Fruit fly (Drosophila melanogaster): ENCODE data around the gene Xrcc2.

The Xrcc2 gene

DNA sequence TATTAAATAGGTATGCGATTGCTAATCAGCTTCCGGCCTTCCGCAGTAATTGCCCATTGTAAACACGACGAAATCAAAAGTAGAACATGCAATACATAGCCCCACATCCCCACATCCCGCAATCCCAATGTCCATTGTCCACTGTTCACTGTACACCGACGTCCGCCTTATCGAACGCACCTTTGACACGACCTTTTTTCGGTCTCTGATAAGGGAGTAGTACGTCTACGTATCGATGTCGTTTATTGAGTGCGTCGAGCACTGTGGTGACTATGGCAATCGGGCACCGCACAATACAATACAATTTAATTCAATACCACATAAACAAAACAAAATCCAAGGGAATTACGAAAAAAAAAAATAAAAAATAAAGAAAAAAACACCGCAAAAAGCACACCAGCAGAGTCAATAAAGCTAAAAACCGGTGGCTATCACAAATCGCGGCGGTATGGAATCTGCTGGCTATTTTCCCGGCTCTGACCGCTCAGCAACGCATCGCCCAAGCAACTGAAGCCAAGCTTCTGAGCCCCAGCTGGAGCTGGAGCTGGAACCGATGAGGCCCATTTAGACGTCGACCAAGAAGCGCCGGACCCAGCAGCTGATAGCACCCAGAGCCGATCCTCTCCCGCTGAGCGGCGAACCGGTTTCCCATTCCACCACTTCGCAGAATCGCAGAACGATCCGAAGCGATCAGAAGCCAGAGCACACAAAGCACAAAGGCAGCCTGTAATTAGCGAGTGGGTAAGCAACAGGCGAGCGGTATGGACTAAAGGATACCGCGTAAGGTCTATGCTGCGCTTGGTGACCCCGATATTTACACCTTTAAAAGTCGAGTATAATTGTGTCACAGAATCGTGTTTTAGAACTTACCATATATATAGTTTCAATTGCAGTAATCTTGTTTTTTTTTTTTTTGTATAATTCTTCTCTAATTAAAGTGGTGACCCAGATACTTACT lies 16.4 kb upstream of the Xrcc2 start, which contains the start of gene Hayan:
Gene Hayan (minus strand): TSS at position 512 of the 958 bp plus-strand sequence.
- TF ChIP-seq CG14711 (tag; optimal IDR thresholded peaks at IDR 0.05) (no peak), Mnt (GFP tag; optimal IDR thresholded peaks at IDR 0.05) (no peak), bab1 (GFP tag; optimal IDR thresholded peaks at IDR 0.05) (no peak), cnc (optimal IDR thresholded peaks at IDR 0.05) (no peak), kay (GFP tag; ENCODE audit: borderline replicate concordance) (no peak), toe (GFP tag; optimal IDR thresholded peaks at IDR 0.05) (no peak), CG33017 (tag; optimal IDR thresholded peaks at IDR 0.05) (no peak), CG7101 (tag; optimal IDR thresholded peaks at IDR 0.05) (no peak), tj (GFP tag; optimal IDR thresholded peaks at IDR 0.05) (no peak), CG1620 (GFP tag; optimal IDR thresholded peaks at IDR 0.05) (no peak), CG11617 (GFP tag; optimal IDR thresholded peaks at IDR 0.05) (no peak), CG12768 (GFP tag; optimal IDR thresholded peaks at IDR 0.05) (no peak), Hr96 (GFP tag; optimal IDR thresholded peaks at IDR 0.05) (no peak), CG7045 (GFP tag; optimal IDR thresholded peaks at IDR 0.05) (no peak), CG5204 (GFP tag; optimal IDR thresholded peaks at IDR 0.05) (no peak), ovo (GFP tag; optimal IDR thresholded peaks at IDR 0.05) (no peak)

DNA sequence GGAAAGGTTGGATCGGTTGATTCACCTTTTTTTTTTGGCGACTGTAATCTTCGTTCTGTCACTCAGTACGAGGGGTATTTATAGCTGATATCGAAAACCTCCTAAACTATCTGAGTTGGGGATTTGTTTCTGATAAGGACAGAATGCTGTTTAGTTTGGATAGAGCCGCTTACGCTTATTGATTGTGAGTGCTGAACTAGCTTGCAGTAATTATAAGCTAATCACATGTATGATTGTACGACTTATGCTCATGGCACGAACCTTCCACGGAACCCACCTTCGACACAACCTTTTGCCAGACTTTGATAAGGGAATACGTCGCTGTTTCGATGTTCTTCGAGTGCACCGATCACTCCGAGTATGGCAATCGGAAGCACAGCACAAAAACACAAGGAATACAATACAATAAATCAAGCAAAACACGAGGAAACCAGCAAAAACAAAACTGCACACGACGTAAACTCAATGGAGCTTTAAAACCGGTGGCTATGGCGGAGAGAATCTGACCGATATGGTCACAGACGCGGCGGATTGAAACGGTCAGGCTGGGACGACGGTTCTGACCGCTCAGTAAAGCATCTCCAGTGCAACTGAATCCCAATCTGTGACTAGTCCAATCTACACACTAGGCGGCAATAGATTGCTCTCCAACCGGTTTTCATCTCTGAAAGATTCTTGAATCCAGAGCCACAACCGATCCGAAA lies 13.4 kb upstream of the Xrcc2 start, which contains the start of gene psh:
Gene psh (minus strand): TSS at position 566 of the 704 bp plus-strand sequence.
- no peak for TF ChIP-seq CG14711 (tag; optimal IDR thresholded peaks at IDR 0.05)
- no peak for TF ChIP-seq Clk (GFP tag; optimal IDR thresholded peaks at IDR 0.05)
- no peak for TF ChIP-seq bab1 (GFP tag; optimal IDR thresholded peaks at IDR 0.05)
- no peak for TF ChIP-seq tj (GFP tag; optimal IDR thresholded peaks at IDR 0.05)
- TF ChIP-seq Mnt (GFP tag; optimal IDR thresholded peaks at IDR 0.05), result peak; percentile 20
- no peak for TF ChIP-seq Crg-1 (GFP tag; optimal IDR thresholded peaks at IDR 0.05)
- TF ChIP-seq cic (GFP tag; optimal IDR thresholded peaks at IDR 0.05), result peak; percentile 42
- TF ChIP-seq cnc (optimal IDR thresholded peaks at IDR 0.05), result no peak
- TF ChIP-seq ovo (GFP tag; optimal IDR thresholded peaks at IDR 0.05), result no peak
- no peak for TF ChIP-seq pad (GFP tag; optimal IDR thresholded peaks at IDR 0.05)
- no peak for TF ChIP-seq CG1620 (GFP tag; optimal IDR thresholded peaks at IDR 0.05)
- TF ChIP-seq kay (GFP tag; ENCODE audit: borderline replicate concordance), result no peak
- TF ChIP-seq Hr96 (GFP tag; optimal IDR thresholded peaks at IDR 0.05), result no peak
- no peak for TF ChIP-seq CG33017 (tag; optimal IDR thresholded peaks at IDR 0.05)
- no peak for TF ChIP-seq CG11617 (GFP tag; optimal IDR thresholded peaks at IDR 0.05)
- no peak for TF ChIP-seq CG5204 (GFP tag; optimal IDR thresholded peaks at IDR 0.05)

DNA sequence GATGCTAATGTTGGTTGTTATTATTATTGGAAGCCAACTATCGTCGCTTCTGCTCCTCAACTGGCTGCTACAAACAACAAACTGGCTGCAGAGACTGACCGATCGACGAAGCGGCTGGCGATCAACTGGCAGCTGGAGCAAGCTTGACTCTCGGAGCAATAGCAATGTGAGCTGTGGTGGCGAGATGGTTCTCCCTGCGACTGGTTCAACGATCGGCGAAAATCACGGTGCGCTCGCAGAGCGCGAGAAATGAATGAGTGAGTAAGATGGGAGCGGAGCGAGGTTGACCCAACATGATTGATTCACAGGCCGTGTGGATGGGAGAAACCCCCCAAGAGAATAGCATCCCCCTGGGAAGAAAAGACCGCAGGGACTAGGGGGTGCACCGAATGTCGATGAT lies 10.4 kb upstream of the Xrcc2 start, which contains the start of gene CG15046:
Gene CG15046 (minus strand): TSS at position 112 of the 400 bp plus-strand sequence.
- no peak for TF ChIP-seq CG14711 (tag; optimal IDR thresholded peaks at IDR 0.05)

DNA sequence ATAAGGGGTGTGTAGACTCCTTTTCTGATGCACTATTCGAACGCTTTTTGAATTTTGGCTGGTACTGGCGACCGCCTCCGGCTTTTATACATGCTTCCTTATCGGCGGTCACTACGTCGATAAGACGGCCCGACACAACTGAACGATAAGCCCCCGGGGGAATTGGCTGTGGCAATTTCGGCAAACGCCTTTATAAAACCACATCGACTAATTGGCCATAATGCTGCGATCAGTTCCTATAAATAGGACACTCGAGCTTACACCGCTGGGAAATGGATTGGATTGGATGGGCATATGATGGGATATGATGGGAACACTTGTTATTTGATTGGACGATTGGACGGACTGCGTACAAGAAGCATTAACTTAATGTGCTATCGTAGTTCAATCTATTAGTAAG lies 8.0 kb upstream of the Xrcc2 start, which contains the start of gene CG15044:
Gene CG15044 (minus strand): TSS at position 66 of the 400 bp plus-strand sequence.
- TF ChIP-seq CG11617 (GFP tag; optimal IDR thresholded peaks at IDR 0.05) (no peak), CG1620 (GFP tag; optimal IDR thresholded peaks at IDR 0.05) (no peak), CG14711 (tag; optimal IDR thresholded peaks at IDR 0.05) (no peak), CG5204 (GFP tag; optimal IDR thresholded peaks at IDR 0.05) (no peak), bab1 (GFP tag; optimal IDR thresholded peaks at IDR 0.05) (no peak), Hr96 (GFP tag; optimal IDR thresholded peaks at IDR 0.05) (no peak), toe (GFP tag; optimal IDR thresholded peaks at IDR 0.05) (no peak), tj (GFP tag; optimal IDR thresholded peaks at IDR 0.05) (no peak), Clk (GFP tag; optimal IDR thresholded peaks at IDR 0.05) (no peak), CG33017 (tag; optimal IDR thresholded peaks at IDR 0.05) (no peak), CG7045 (GFP tag; optimal IDR thresholded peaks at IDR 0.05) (no peak), cnc (optimal IDR thresholded peaks at IDR 0.05) (no peak), kay (GFP tag; ENCODE audit: borderline replicate concordance) (no peak)

DNA sequence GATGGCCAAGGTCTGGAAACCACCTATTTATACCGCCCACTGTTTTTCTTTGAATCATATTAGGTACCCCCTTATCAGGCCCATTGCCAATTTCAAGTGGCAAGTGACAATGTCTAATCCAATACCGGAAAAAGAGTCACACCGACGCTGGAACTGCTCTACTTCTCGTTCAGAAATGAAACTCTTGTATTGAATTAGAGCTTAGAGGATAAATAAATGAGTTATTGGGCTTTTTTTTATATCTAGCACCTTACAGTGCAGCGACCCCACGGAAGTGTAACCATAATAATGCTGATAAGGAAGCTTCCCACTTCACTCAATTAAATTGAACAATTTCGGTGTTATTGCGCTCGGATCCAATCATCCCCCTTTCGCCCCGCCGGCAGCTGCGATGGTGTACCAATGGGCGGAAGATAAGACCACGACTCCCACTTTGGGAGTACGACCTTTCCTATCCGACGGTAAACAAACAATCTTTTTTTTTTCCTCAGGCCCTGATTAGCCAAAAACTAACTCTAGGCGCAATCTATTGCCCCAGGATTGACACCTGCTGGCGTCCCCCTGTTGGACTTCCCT lies 5.7 kb upstream of the Xrcc2 start, which contains the start of gene CG15043:
Gene CG15043 (minus strand): TSS at position 4 of the 576 bp plus-strand sequence.
- TF ChIP-seq cic (GFP tag; optimal IDR thresholded peaks at IDR 0.05), result no peak
- TF ChIP-seq Clk (GFP tag; optimal IDR thresholded peaks at IDR 0.05), result no peak
- TF ChIP-seq CG7045 (GFP tag; optimal IDR thresholded peaks at IDR 0.05), result no peak
- no peak for TF ChIP-seq cnc (optimal IDR thresholded peaks at IDR 0.05)
- TF ChIP-seq toe (GFP tag; optimal IDR thresholded peaks at IDR 0.05), result no peak
- no peak for TF ChIP-seq tj (GFP tag; optimal IDR thresholded peaks at IDR 0.05)
- no peak for TF ChIP-seq bab1 (GFP tag; optimal IDR thresholded peaks at IDR 0.05)
- TF ChIP-seq CG14711 (tag; optimal IDR thresholded peaks at IDR 0.05), result peak; percentile 48
- no peak for TF ChIP-seq CG5204 (GFP tag; optimal IDR thresholded peaks at IDR 0.05)
- peak; percentile 28 for TF ChIP-seq pad (GFP tag; optimal IDR thresholded peaks at IDR 0.05)
- peak; percentile 58 for TF ChIP-seq CG7101 (tag; optimal IDR thresholded peaks at IDR 0.05)
